Worm (Caenorhabditis elegans) whole organism, L4 larva: Measurements from ENCODE around the gene srh-25.
A peak's percentile ranks its signal among the peaks of the same experiment; 100 is the strongest.

ENCODE experiments used
- F49E8.2 ChIP-seq: sonication (generic microtip); optimal IDR thresholded peaks from 2 replicates; lab custom pipeline; 2016; ENCODE audit warnings: missing compliant biosample characterization, mild to moderate bottlenecking, missing genetic modification characterization, borderline replicate concordance
- T20F7.1 ChIP-seq: fragments of 200-800 bp; sonication (Bioruptor generic); optimal IDR thresholded peaks from 2 replicates; lab custom pipeline; 2018; ENCODE audit warnings: mild to moderate bottlenecking, missing genetic modification characterization, missing compliant biosample characterization
- Y105C5A.15 ChIP-seq: fragments of 200-800 bp; sonication (Bioruptor generic); IDR thresholded peaks from 2 replicates; pipeline ENCODE4 v1.3.6; 2022; ENCODE audit warnings: missing genetic modification characterization, missing compliant biosample characterization
- Y5F2A.4 ChIP-seq: fragments of 200-800 bp; sonication (Bioruptor generic); optimal IDR thresholded peaks from 2 replicates; lab custom pipeline; 2018; ENCODE audit warnings: mild to moderate bottlenecking, missing genetic modification characterization, missing compliant biosample characterization
- aha-1 ChIP-seq: fragments of 150-350 bp; peaks from one replicate; lab custom pipeline; 2014; ENCODE audit warnings: missing biosample characterization, missing genetic modification characterization
- aly-2 ChIP-seq: sonication (generic microtip); optimal IDR thresholded peaks from 2 replicates; lab custom pipeline; 2018; ENCODE audit warnings: missing biosample characterization, missing genetic modification characterization
- ama-1 ChIP-seq: fragments of 150-350 bp; optimal IDR thresholded peaks from 2 replicates; lab custom pipeline; 2014; ENCODE audit warnings: inconsistent platforms, mixed read lengths
- attf-4 ChIP-seq: sonication (generic microtip); optimal IDR thresholded peaks from 3 replicates; lab custom pipeline; 2017; ENCODE audit warnings: missing biosample characterization, missing genetic modification characterization
- ceh-32 ChIP-seq: sonication (generic microtip); optimal IDR thresholded peaks from 2 replicates; lab custom pipeline; 2016; ENCODE audit warnings: mild to moderate bottlenecking, missing genetic modification characterization, missing compliant biosample characterization; ENCODE audit not compliant: poor library complexity
- ceh-44 ChIP-seq: fragments of 200-800 bp; sonication (Bioruptor generic); IDR thresholded peaks from 2 replicates; pipeline ENCODE4 v1.3.6; 2022; ENCODE audit warnings: missing genetic modification reagents, missing genetic modification characterization, missing compliant biosample characterization
- daf-12 ChIP-seq: fragments of 150-350 bp; optimal IDR thresholded peaks from 2 replicates; lab custom pipeline; 2014; ENCODE audit warnings: missing biosample characterization, missing genetic modification reagents, missing genetic modification characterization
- dpl-1 ChIP-seq: fragments of 150-350 bp; optimal IDR thresholded peaks from 2 replicates; lab custom pipeline; 2014; ENCODE audit warnings: missing biosample characterization, missing genetic modification reagents, missing genetic modification characterization
- fkh-10 ChIP-seq: fragments of 150-350 bp; optimal IDR thresholded peaks from 2 replicates; lab custom pipeline; 2014; ENCODE audit warnings: missing biosample characterization, missing genetic modification reagents, missing genetic modification characterization
- fos-1 ChIP-seq: fragments of 150-350 bp; optimal IDR thresholded peaks from 2 replicates; lab custom pipeline; 2014; ENCODE audit warnings: missing biosample characterization, missing genetic modification characterization
- hlh-30 ChIP-seq: sonication (generic microtip); optimal IDR thresholded peaks from 2 replicates; lab custom pipeline; 2017; ENCODE audit warnings: antibody characterized with exemption, mild to moderate bottlenecking, missing genetic modification characterization, missing compliant biosample characterization; ENCODE audit not compliant: insufficient read depth
- jun-1 ChIP-seq: fragments of 150-350 bp; optimal IDR thresholded peaks from 2 replicates; lab custom pipeline; 2014; ENCODE audit warnings: missing biosample characterization, missing genetic modification reagents, missing genetic modification characterization
- lin-1 ChIP-seq: fragments of 200-800 bp; sonication (Bioruptor generic); IDR thresholded peaks from 2 replicates; pipeline ENCODE4 v1.3.6; 2022; ENCODE audit warnings: missing genetic modification reagents, missing genetic modification characterization, missing compliant biosample characterization
- lin-13 ChIP-seq: fragments of 150-350 bp; optimal IDR thresholded peaks from 2 replicates; lab custom pipeline; 2014; ENCODE audit warnings: missing biosample characterization, missing genetic modification reagents, missing genetic modification characterization
- lin-15B ChIP-seq: fragments of 150-350 bp; sonication (generic microtip); optimal IDR thresholded peaks from 3 replicates; lab custom pipeline; 2014; ENCODE audit warnings: missing biosample characterization, missing genetic modification characterization
- madf-5 ChIP-seq, 2 experiments: fragments of 200-800 bp; sonication (Bioruptor generic); IDR thresholded peaks; 2 replicates each; pipeline ENCODE4 v1.3.6; 2022; ENCODE audit warnings: missing compliant biosample characterization in 2 of 2, missing genetic modification characterization in 2 of 2
- mes-2 ChIP-seq: sonication (generic microtip); optimal IDR thresholded peaks from 2 replicates; lab custom pipeline; 2016; ENCODE audit warnings: missing genotype, mild to moderate bottlenecking, missing genetic modification characterization, missing compliant biosample characterization; ENCODE audit not compliant: poor library complexity, severe bottlenecking
- mxl-2 ChIP-seq: fragments of 200-800 bp; sonication (Bioruptor generic); conservative IDR thresholded peaks from 2 replicates; pipeline ENCODE4 v1.3.6; 2022; ENCODE audit warnings: missing genetic modification reagents, missing genetic modification characterization, missing compliant biosample characterization
- mxl-3 ChIP-seq: fragments of 200-800 bp; sonication (Bioruptor generic); optimal IDR thresholded peaks from 2 replicates; lab custom pipeline; 2018; ENCODE audit warnings: mild to moderate bottlenecking, missing genetic modification characterization, missing compliant biosample characterization
- nhr-48 ChIP-seq: sonication (generic microtip); optimal IDR thresholded peaks from 2 replicates; lab custom pipeline; 2016; ENCODE audit warnings: mild to moderate bottlenecking, missing genetic modification characterization, missing compliant biosample characterization
- nhr-6 ChIP-seq: fragments of 150-350 bp; optimal IDR thresholded peaks from 2 replicates; lab custom pipeline; 2014; ENCODE audit warnings: missing biosample characterization, missing genetic modification characterization
- nhr-76 ChIP-seq: fragments of 150-350 bp; optimal IDR thresholded peaks from 2 replicates; lab custom pipeline; 2014; ENCODE audit warnings: missing biosample characterization, missing genetic modification characterization
- set-16 ChIP-seq: fragments of 200-800 bp; sonication (Bioruptor generic); IDR thresholded peaks from 2 replicates; pipeline ENCODE4 v1.3.6; 2022; ENCODE audit warnings: missing genetic modification reagents, missing genetic modification characterization, missing compliant biosample characterization
- skn-1 ChIP-seq: fragments of 150-350 bp; optimal IDR thresholded peaks from 2 replicates; lab custom pipeline; 2014; ENCODE audit warnings: missing biosample characterization, missing genetic modification characterization
- snpc-1.2 ChIP-seq: fragments of 200-800 bp; sonication (Bioruptor generic); IDR thresholded peaks from 2 replicates; pipeline ENCODE4 v1.3.6; 2022; ENCODE audit warnings: missing genetic modification reagents, missing genetic modification characterization, missing compliant biosample characterization
- spr-1 ChIP-seq: sonication (generic microtip); optimal IDR thresholded peaks from 2 replicates; lab custom pipeline; 2016; ENCODE audit warnings: mild to moderate bottlenecking, missing genetic modification characterization, missing compliant biosample characterization
- tag-97 ChIP-seq: fragments of 200-800 bp; sonication (Bioruptor generic); IDR thresholded peaks from 2 replicates; pipeline ENCODE4 v1.3.6; 2022; ENCODE audit warnings: missing genetic modification characterization, missing compliant biosample characterization
- unc-130 ChIP-seq: sonication (generic microtip); optimal IDR thresholded peaks from 2 replicates; lab custom pipeline; 2016; ENCODE audit warnings: missing genetic modification reagents, missing genetic modification characterization, missing compliant biosample characterization
- unc-62 ChIP-seq, 3 experiments: fragments of 150-350 bp in 1 of 3; sonication (generic microtip); optimal IDR thresholded peaks in 2 of 3; peaks in 1 of 3; 1 replicate in 1 of 3; 2 replicates in 2 of 3; lab custom pipeline; 2014 to 2017; ENCODE audit warnings: missing biosample characterization in 3 of 3, missing genetic modification characterization in 3 of 3, missing genetic modification reagents in 3 of 3, missing genotype in 1 of 3
- zag-1 ChIP-seq: fragments of 150-350 bp; optimal IDR thresholded peaks from 2 replicates; lab custom pipeline; 2014; ENCODE audit warnings: missing biosample characterization, missing genetic modification characterization
- zip-11 ChIP-seq: fragments of 200-800 bp; sonication (Bioruptor generic); IDR thresholded peaks from 2 replicates; pipeline ENCODE4 v1.3.6; 2022; ENCODE audit warnings: missing genetic modification characterization, missing compliant biosample characterization
- ztf-11 ChIP-seq: fragments of 150-350 bp; optimal IDR thresholded peaks from 2 replicates; lab custom pipeline; 2014; ENCODE audit warnings: missing biosample characterization, missing genetic modification characterization
- ztf-7 ChIP-seq: fragments of 150-350 bp; optimal IDR thresholded peaks from 2 replicates; lab custom pipeline; 2014; ENCODE audit warnings: missing biosample characterization, missing genetic modification characterization

Gene srh-25

ce11 chrV:12408525-12408924 is 25.1 kb downstream of the srh-25 start, which contains the start of gene cdr-4:
Gene cdr-4 (minus strand): TSS chrV:12408625.
- TF ChIP-seq skn-1 (tag; lab: Kevin White, UChicago): no peak
- no peak for TF ChIP-seq nhr-6 (tag; lab: Kevin White, UChicago)
- TF ChIP-seq lin-13: no peak
- no peak for TF ChIP-seq F49E8.2 (tag; lab: Kevin White, UChicago)

- TF ChIP-seq unc-62 (GFP tag; optimal IDR thresholded peaks at IDR 0.05 in 1 of 2; lab: Kevin White, UChicago) (peak in 1 of 2 experiments; percentile 82), unc-62 (tag; optimal IDR thresholded peaks at IDR 0.05; lab: Kevin White, UChicago) (no peak), dpl-1 (GFP tag; lab: Kevin White, UChicago) (no peak), set-16 (GFP tag; lab: Robert Waterston, UW) (peak; percentile 78; the same call in 1 of the 2 replicates), Y105C5A.15 (GFP tag; lab: Robert Waterston, UW) (0 out of 2 replicates have a peak, but pooled peaks have one; percentile 36), ceh-44 (GFP tag; lab: Robert Waterston, UW) (no peak), mxl-2 (GFP tag; lab: Robert Waterston, UW) (no peak), tag-97 (no peak), mes-2 (tag; lab: Kevin White, UChicago) (no peak)
These were observed 27.1 kb downstream of the srh-25 start for ce11 chrV:12406514-12406913.

ce11 chrV:12405929-12406328 is 27.7 kb downstream of the srh-25 start, which contains the start of gene K01D12.10:
Gene K01D12.10 (plus strand): TSS chrV:12406229.
- no peak for TF ChIP-seq lin-1 (GFP tag; lab: Robert Waterston, UW)
- no peak for TF ChIP-seq jun-1 (tag; lab: Kevin White, UChicago)
- no peak for TF ChIP-seq ceh-44 (GFP tag; lab: Robert Waterston, UW)
- no peak for TF ChIP-seq spr-1 (tag; lab: Kevin White, UChicago)
- TF ChIP-seq attf-4 (tag; lab: Kevin White, UChicago): no peak
- no peak for TF ChIP-seq madf-5 (GFP tag; IDR thresholded peaks at IDR 0.05; lab: Robert Waterston, UW)
- no peak for TF ChIP-seq Y5F2A.4 (GFP tag; lab: Kevin White, UChicago)
- no peak for TF ChIP-seq ztf-7 (tag; lab: Kevin White, UChicago)
- no peak for TF ChIP-seq nhr-76

ce11 chrV:12404544-12404943 is 29.1 kb downstream of the srh-25 start, which contains the start of gene K01D12.9:
Gene K01D12.9 (minus strand): TSS chrV:12404644.
- TF ChIP-seq F49E8.2 (tag; lab: Kevin White, UChicago) (no peak), nhr-48 (tag; lab: Kevin White, UChicago) (peak; percentile 2)

ce11 chrV:12402355-12402754 is 31.3 kb downstream of the srh-25 start, which contains the start of gene K01D12.8:
Gene K01D12.8 (plus strand): TSS chrV:12402655.
- TF ChIP-seq fos-1 (tag; lab: Kevin White, UChicago) (no peak), snpc-1.2 (GFP tag; lab: Robert Waterston, UW) (no peak), unc-62 (GFP tag; optimal IDR thresholded peaks at IDR 0.05 in 1 of 2; lab: Kevin White, UChicago) (peak in 1 of 2 experiments; percentile 32), unc-62 (tag; optimal IDR thresholded peaks at IDR 0.05; lab: Kevin White, UChicago) (no peak)

ce11 chrV:12401383-12401782 is 32.2 kb downstream of the srh-25 start, which contains the start of gene K01D12.7:
Gene K01D12.7 (minus strand): TSS chrV:12401483.
- no peak for TF ChIP-seq ceh-32 (tag; lab: Kevin White, UChicago)
- TF ChIP-seq zag-1 (tag; lab: Kevin White, UChicago): no peak
- TF ChIP-seq aha-1: no peak
- no peak for TF ChIP-seq hlh-30 (tag; lab: Kevin White, UChicago)
- no peak for TF ChIP-seq daf-12 (tag; lab: Kevin White, UChicago)
- no peak for TF ChIP-seq unc-130
- no peak for TF ChIP-seq fkh-10
- TF ChIP-seq T20F7.1 (GFP tag; lab: Kevin White, UChicago): no peak
- TF ChIP-seq aly-2 (tag; lab: Kevin White, UChicago): no peak
- TF ChIP-seq ztf-11 (tag; lab: Kevin White, UChicago): no peak
- TF ChIP-seq zip-11 (GFP tag; lab: Robert Waterston, UW): no peak
- no peak for TF ChIP-seq tag-97
- TF ChIP-seq lin-15B (tag; lab: Kevin White, UChicago): no peak
- no peak for TF ChIP-seq lin-13
- no peak for TF ChIP-seq mxl-3 (GFP tag; lab: Kevin White, UChicago)
- TF ChIP-seq ama-1: no peak
